Worm (Caenorhabditis elegans) whole organism, mixed stage, embryonic: ENCODE results near the gene osm-5.
A peak's percentile ranks its signal among the peaks of the same experiment; 100 is the strongest.

Experiments
- M03D4.4 ChIP-seq: sonication (generic microtip); optimal IDR thresholded peaks from 2 replicates; lab custom pipeline; 2017; ENCODE audit warnings: mild to moderate bottlenecking, missing genetic modification characterization, missing compliant biosample characterization
- bed-3 ChIP-seq: fragments of 200-800 bp; sonication (Bioruptor generic); optimal IDR thresholded peaks from 3 replicates; lab custom pipeline; 2018; ENCODE audit warnings: mild to moderate bottlenecking, missing genetic modification characterization, moderate library complexity, missing compliant biosample characterization
- blmp-1 ChIP-seq: fragments of 150-350 bp; optimal IDR thresholded peaks from 2 replicates; lab custom pipeline; 2014; ENCODE audit warnings: missing biosample characterization, missing genetic modification characterization
- ceh-39 ChIP-seq: fragments of 150-350 bp; optimal IDR thresholded peaks from 2 replicates; lab custom pipeline; 2014; ENCODE audit warnings: missing biosample characterization, missing genetic modification characterization
- ceh-83 ChIP-seq: fragments of 200-800 bp; sonication (Bioruptor generic); optimal IDR thresholded peaks from 2 replicates; lab custom pipeline; 2018; ENCODE audit warnings: mild to moderate bottlenecking, missing genetic modification characterization, missing compliant biosample characterization
- ces-1 ChIP-seq: fragments of 150-350 bp; optimal IDR thresholded peaks from 2 replicates; lab custom pipeline; 2014; ENCODE audit warnings: missing biosample characterization, missing genetic modification reagents, missing genetic modification characterization
- cnd-1 ChIP-seq: fragments of 200-800 bp; sonication (Bioruptor generic); optimal IDR thresholded peaks from 2 replicates; lab custom pipeline; 2018; ENCODE audit warnings: mild to moderate bottlenecking, missing genetic modification characterization, missing compliant biosample characterization
- drap-1 ChIP-seq: fragments of 200-800 bp; sonication (Bioruptor generic); optimal IDR thresholded peaks from 3 replicates; lab custom pipeline; 2018; ENCODE audit warnings: mild to moderate bottlenecking, missing genetic modification characterization, missing compliant biosample characterization
- elt-1 ChIP-seq: sonication (generic microtip); optimal IDR thresholded peaks from 2 replicates; lab custom pipeline; 2017; ENCODE audit warnings: missing genetic modification characterization, mild to moderate bottlenecking, missing compliant biosample characterization, antibody characterized with exemption, moderate library complexity, borderline replicate concordance; ENCODE audit not compliant: insufficient read depth
- elt-3 ChIP-seq: fragments of 150-350 bp; optimal IDR thresholded peaks from 2 replicates; lab custom pipeline; 2014; ENCODE audit warnings: missing biosample characterization, missing genetic modification characterization
- flh-1 ChIP-seq: fragments of 200-800 bp; sonication (Bioruptor generic); optimal IDR thresholded peaks from 2 replicates; lab custom pipeline; 2018; ENCODE audit warnings: mild to moderate bottlenecking, missing genetic modification characterization, moderate library complexity, missing compliant biosample characterization
- ham-2 ChIP-seq: fragments of 200-800 bp; sonication (Bioruptor generic); optimal IDR thresholded peaks from 2 replicates; lab custom pipeline; 2018; ENCODE audit warnings: mild to moderate bottlenecking, missing genetic modification characterization, missing compliant biosample characterization
- hlh-1 ChIP-seq: fragments of 150-350 bp; optimal IDR thresholded peaks from 2 replicates; lab custom pipeline; 2014; ENCODE audit warnings: missing biosample characterization, missing genetic modification reagents, missing genetic modification characterization
- lin-13 ChIP-seq: fragments of 150-350 bp; optimal IDR thresholded peaks from 2 replicates; lab custom pipeline; 2014; ENCODE audit warnings: missing biosample characterization, missing genetic modification characterization
- lin-32 ChIP-seq: fragments of 200-800 bp; sonication (Bioruptor generic); optimal IDR thresholded peaks from 2 replicates; lab custom pipeline; 2018; ENCODE audit warnings: mild to moderate bottlenecking, missing genetic modification characterization, missing compliant biosample characterization
- lsy-2 ChIP-seq: fragments of 150-350 bp; optimal IDR thresholded peaks from 2 replicates; lab custom pipeline; 2014; ENCODE audit warnings: missing biosample characterization, missing genetic modification characterization
- mab-5 ChIP-seq: fragments of 150-350 bp; optimal IDR thresholded peaks from 2 replicates; lab custom pipeline; 2014; ENCODE audit warnings: missing biosample characterization, missing genetic modification characterization
- mep-1 ChIP-seq: fragments of 150-350 bp; optimal IDR thresholded peaks from 2 replicates; lab custom pipeline; 2017; ENCODE audit warnings: missing biosample characterization, missing genetic modification reagents, missing genetic modification characterization, inconsistent platforms
- mls-2 ChIP-seq: sonication (generic microtip); optimal IDR thresholded peaks from 2 replicates; lab custom pipeline; 2016; ENCODE audit warnings: mild to moderate bottlenecking, missing genetic modification characterization, moderate library complexity, missing compliant biosample characterization
- nhr-12 ChIP-seq: fragments of 150-350 bp; optimal IDR thresholded peaks from 2 replicates; lab custom pipeline; 2014; ENCODE audit warnings: missing biosample characterization, missing genetic modification characterization
- nhr-2 ChIP-seq: fragments of 150-350 bp; optimal IDR thresholded peaks from 2 replicates; lab custom pipeline; 2014; ENCODE audit warnings: missing biosample characterization, missing genetic modification characterization
- nhr-237 ChIP-seq: fragments of 150-350 bp; optimal IDR thresholded peaks from 2 replicates; lab custom pipeline; 2014; ENCODE audit warnings: missing biosample characterization, missing genetic modification characterization
- nhr-28 ChIP-seq: fragments of 150-350 bp; optimal IDR thresholded peaks from 2 replicates; lab custom pipeline; 2014; ENCODE audit warnings: missing biosample characterization, missing genetic modification characterization
- nhr-76 ChIP-seq: sonication (generic microtip); optimal IDR thresholded peaks from 2 replicates; lab custom pipeline; 2017; ENCODE audit warnings: missing biosample characterization, missing genetic modification characterization
- pha-4 ChIP-seq: fragments of 150-350 bp; optimal IDR thresholded peaks from 2 replicates; lab custom pipeline; 2018; ENCODE audit warnings: missing biosample characterization, missing genetic modification reagents, missing genetic modification characterization
- sem-2 ChIP-seq: fragments of 200-800 bp; sonication (Bioruptor generic); optimal IDR thresholded peaks from 2 replicates; lab custom pipeline; 2018; ENCODE audit warnings: mild to moderate bottlenecking, missing genetic modification characterization, missing compliant biosample characterization
- sptf-1 ChIP-seq: sonication (generic microtip); optimal IDR thresholded peaks from 2 replicates; lab custom pipeline; 2017; ENCODE audit warnings: mild to moderate bottlenecking, missing genetic modification characterization, moderate library complexity, missing compliant biosample characterization
- tbx-8 ChIP-seq: fragments of 200-800 bp; sonication (Bioruptor generic); optimal IDR thresholded peaks from 2 replicates; lab custom pipeline; 2018; ENCODE audit warnings: mild to moderate bottlenecking, missing genetic modification characterization, moderate library complexity, missing compliant biosample characterization
- unc-120 ChIP-seq: sonication (generic microtip); optimal IDR thresholded peaks from 2 replicates; lab custom pipeline; 2017; ENCODE audit warnings: missing genetic modification characterization, missing compliant biosample characterization; ENCODE audit not compliant: poor library complexity, severe bottlenecking
- unc-39 ChIP-seq: fragments of 150-350 bp; optimal IDR thresholded peaks from 2 replicates; lab custom pipeline; 2014; ENCODE audit warnings: missing biosample characterization, missing genetic modification characterization
- unc-62 ChIP-seq: fragments of 150-350 bp; optimal IDR thresholded peaks from 2 replicates; lab custom pipeline; 2014; ENCODE audit warnings: missing biosample characterization, missing genetic modification reagents, missing genetic modification characterization
- zip-8 ChIP-seq: fragments of 150-350 bp; optimal IDR thresholded peaks from 2 replicates; lab custom pipeline; 2014; ENCODE audit warnings: missing biosample characterization, missing genetic modification characterization
- ztf-11 ChIP-seq: fragments of 150-350 bp; optimal IDR thresholded peaks from 2 replicates; lab custom pipeline; 2014; ENCODE audit warnings: missing biosample characterization, missing genetic modification characterization

The osm-5 gene

DNA sequence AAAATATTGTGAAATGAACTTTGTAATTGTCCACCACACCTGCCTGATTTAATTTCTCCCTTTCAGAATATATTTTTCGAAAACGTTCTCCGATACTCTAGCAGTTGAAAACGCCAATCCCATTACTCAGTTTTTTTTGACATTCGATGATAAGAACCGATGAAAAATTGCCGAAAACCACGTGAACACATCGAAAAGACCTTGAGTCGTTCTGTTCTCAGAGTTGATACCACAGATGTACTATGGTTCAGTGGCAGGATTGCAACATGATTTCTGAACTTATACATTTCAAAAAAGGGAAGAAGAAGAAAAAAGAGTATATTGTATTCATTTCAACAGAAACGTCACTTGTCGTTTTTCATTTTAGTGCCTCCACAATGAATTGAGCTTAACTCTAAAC, 35.9 kb downstream of the osm-5 start:
- no peak for TF ChIP-seq unc-62 (GFP tag; lab: Kevin White, UChicago)
- no peak for TF ChIP-seq drap-1 (GFP tag; lab: Kevin White, UChicago)
- no peak for TF ChIP-seq unc-120 (tag; lab: Kevin White, UChicago)
- TF ChIP-seq nhr-237 (tag; lab: Kevin White, UChicago) = no peak
- TF ChIP-seq mab-5 = no peak
- TF ChIP-seq nhr-28 (tag; lab: Kevin White, UChicago) = no peak
- TF ChIP-seq M03D4.4 (tag; lab: Kevin White, UChicago) = no peak
- TF ChIP-seq elt-3 = no peak
- no peak for TF ChIP-seq unc-39 (tag; lab: Kevin White, UChicago)
- TF ChIP-seq tbx-8 (GFP tag; lab: Kevin White, UChicago) = no peak
- no peak for TF ChIP-seq lin-13 (tag; lab: Kevin White, UChicago)
- no peak for TF ChIP-seq elt-1
- no peak for TF ChIP-seq flh-1
- TF ChIP-seq ham-2 = no peak
- no peak for TF ChIP-seq mls-2
- TF ChIP-seq hlh-1 = no peak
- no peak for TF ChIP-seq ceh-83 (GFP tag; lab: Kevin White, UChicago)
- no peak for TF ChIP-seq nhr-76
- no peak for TF ChIP-seq sptf-1 (tag; lab: Kevin White, UChicago)

DNA sequence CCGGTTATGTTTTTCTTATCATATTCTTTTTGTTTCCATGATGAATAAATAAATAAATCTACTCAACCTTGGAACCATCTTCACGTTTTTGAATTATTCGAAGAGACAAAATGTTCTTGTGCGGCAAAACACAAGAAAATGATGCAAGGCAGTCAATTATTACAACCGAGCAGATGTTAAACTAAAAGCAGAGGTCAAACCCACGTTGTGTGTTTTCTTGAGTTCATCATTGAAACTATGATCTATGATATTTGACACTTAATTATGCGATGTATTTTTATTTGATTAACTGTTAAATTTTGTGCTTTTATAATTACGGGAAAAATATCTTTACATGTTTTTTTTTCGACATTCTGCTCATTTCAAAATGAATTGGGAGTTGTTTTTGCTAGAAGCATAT, 37.4 kb downstream of the osm-5 start:
- TF ChIP-seq hlh-1 = peak; percentile 3
- TF ChIP-seq mls-2 = no peak

DNA sequence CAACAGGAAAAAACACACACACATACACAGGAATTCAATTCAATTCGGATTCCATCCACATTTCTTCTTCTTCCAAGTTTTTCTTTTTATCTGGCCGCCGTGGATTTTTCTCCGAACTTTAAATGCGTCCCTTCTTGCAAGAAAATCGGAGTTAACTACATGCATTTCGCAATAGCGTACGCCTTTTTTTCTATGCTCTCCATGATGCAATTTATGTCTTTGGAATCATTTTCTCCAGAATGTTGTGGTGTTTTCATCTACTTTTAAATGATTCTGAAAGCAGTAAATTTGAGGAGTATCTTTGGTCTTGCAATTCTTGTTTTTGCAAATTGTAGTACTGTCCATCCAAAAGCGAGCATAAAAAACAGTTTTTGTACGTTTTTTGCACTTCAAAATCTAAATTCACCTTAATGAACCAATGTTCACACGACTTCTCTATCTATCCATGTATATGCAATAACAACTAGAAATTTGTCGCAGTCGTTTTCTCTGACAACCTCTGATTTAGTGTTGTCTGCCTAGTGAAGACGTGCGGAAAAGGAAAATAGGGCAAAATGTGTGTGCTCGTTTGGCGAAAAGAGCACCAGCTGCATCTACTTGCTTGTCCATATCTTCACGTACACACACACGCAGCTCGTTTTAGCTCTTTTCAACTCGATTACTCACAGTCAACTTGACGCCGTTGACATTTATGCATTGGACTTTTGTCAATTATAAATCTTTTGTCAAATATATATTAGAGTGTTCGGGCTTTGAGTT, 38.4 kb downstream of the osm-5 start:
- TF ChIP-seq lin-32 (GFP tag; lab: Kevin White, UChicago) (no peak), ces-1 (GFP tag; lab: Kevin White, UChicago) (peak; percentile 47), flh-1 (no peak), nhr-12 (tag; lab: Kevin White, UChicago) (no peak), nhr-2 (no peak), pha-4 (tag; lab: Kevin White, UChicago) (no peak), ztf-11 (tag; lab: Kevin White, UChicago) (no peak)
- TF ChIP-seq, all 35 proteins: peak for 1

DNA sequence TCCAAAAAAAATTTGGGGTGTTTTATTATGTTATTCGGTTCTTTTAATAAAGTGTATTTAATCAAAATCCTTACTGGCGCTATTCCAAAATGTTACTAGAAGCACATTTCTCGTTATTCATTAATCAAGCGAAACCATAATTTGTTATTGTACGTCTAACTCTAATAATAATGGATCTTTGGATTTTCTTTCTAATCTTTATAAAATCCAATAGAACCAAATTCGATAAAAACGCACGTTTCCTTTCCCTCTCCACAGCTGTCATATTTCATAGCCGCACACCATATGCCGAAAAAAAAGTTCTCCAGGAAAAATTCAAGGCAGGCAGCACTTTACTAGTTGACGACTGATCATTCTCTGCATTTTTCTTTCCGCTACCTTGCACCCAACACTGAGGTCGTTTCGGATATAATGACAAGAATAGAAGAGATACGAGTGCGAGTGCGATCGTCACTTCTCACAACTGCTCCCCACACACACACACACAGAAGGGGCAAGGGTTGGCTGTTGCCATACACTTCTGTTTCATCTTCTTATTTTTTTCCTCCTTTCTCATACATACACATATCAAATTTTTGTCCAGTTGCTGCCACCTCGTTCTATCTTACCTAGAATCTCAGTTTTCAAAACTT, 39.6 kb downstream of the osm-5 start:
- TF ChIP-seq ham-2 (no peak), flh-1 (no peak), ces-1 (GFP tag; lab: Kevin White, UChicago) (peak; percentile 64), hlh-1 (peak; percentile 78)

DNA sequence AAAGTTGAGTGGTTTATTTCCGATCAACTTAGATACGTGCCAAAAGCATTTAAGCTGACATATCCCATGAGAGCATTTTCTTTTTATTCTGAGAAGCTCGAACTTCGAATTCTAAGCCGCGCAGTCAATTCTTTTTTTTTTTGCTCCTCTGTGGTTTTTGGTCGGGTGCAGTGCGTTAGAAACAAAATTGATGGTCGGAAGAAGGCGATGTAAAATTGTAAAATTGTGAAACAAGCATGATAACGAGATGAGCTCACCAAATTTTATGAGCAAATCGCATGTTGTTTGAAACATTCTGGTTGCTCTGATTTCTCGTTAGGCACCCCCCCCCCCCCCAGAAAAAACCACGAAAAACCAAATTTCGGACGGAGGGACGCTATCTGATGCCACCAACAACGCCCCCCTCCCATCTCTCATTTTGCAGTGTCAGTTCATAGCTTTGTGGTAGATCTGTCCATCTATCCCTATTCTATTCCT, 40.6 kb downstream of the osm-5 start, which contains the start of gene aqp-7:
aqp-7 (plus strand) TSS at position 427 of the 477 bp plus-strand sequence.
- TF ChIP-seq zip-8 (tag; lab: Kevin White, UChicago) = no peak
- TF ChIP-seq ces-1 (GFP tag; lab: Kevin White, UChicago) = peak; percentile 32
- TF ChIP-seq unc-39 (tag; lab: Kevin White, UChicago) = no peak
- TF ChIP-seq, all 35 proteins: peak for 1

DNA sequence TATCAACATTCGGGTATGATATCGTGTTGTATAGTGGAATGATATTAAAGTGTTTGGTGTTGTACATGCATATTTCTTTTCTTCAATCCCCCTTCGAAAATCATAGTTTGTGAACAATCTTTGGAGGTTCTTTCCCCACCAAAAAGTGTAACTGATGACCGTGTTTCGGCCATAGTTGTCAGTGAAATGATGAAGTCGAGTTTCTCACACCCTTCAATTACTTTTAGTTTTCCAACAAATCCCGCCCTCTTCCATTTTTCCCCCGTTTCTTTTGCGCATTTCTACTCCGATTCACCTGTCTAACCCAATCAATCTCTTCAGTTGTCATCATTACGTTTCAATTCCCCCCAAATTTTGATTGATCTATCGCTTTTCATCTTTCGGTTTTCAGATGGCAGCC, 41.1 kb downstream of the osm-5 start:
- TF ChIP-seq sptf-1 (tag; lab: Kevin White, UChicago) = no peak
- peak; percentile 41 for TF ChIP-seq unc-62 (GFP tag; lab: Kevin White, UChicago)

DNA sequence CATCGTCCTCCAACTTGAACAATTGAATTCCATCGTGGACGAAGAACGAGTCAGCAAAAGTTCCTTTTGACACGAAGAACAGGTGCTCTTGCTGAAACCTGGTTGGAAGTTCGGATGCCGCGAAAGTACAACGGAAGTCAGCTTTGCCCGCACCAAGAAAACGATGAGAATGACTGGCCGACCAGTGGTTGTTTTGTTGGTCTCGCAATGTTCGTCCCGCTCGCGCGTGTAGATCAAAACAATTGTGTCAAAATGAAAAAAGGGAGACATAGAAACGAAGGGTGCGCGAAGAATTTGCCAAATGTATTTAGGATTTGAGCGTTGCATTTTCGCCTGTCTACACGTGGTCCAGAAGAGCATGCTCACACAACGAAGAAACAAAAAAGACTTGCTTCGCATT, 45.0 kb downstream of the osm-5 start, which contains the start of gene M02F4.1:
M02F4.1 (minus strand) TSS at position 101 of the 400 bp plus-strand sequence.
- no peak for TF ChIP-seq lsy-2 (tag; lab: Kevin White, UChicago)
- no peak for TF ChIP-seq ceh-39 (tag; lab: Kevin White, UChicago)
- no peak for TF ChIP-seq mab-5
- no peak for TF ChIP-seq M03D4.4 (tag; lab: Kevin White, UChicago)
- no peak for TF ChIP-seq flh-1
- TF ChIP-seq bed-3 = no peak
- no peak for TF ChIP-seq unc-120 (tag; lab: Kevin White, UChicago)
- no peak for TF ChIP-seq ham-2
- TF ChIP-seq sptf-1 (tag; lab: Kevin White, UChicago) = no peak
- no peak for TF ChIP-seq ces-1 (GFP tag; lab: Kevin White, UChicago)
- no peak for TF ChIP-seq mep-1 (tag; lab: Kevin White, UChicago)
- no peak for TF ChIP-seq nhr-237 (tag; lab: Kevin White, UChicago)
- TF ChIP-seq blmp-1 (tag; lab: Kevin White, UChicago) = no peak
- no peak for TF ChIP-seq elt-3
- no peak for TF ChIP-seq drap-1 (GFP tag; lab: Kevin White, UChicago)
- no peak for TF ChIP-seq zip-8 (tag; lab: Kevin White, UChicago)
- TF ChIP-seq sem-2 (GFP tag; lab: Kevin White, UChicago) = no peak
- TF ChIP-seq mls-2 = no peak
- TF ChIP-seq ceh-83 (GFP tag; lab: Kevin White, UChicago) = no peak
- no peak for TF ChIP-seq cnd-1 (tag; lab: Kevin White, UChicago)
